Fruit fly (Drosophila melanogaster): Measurements from ENCODE around the gene ncm.

The ncm gene

DNA sequence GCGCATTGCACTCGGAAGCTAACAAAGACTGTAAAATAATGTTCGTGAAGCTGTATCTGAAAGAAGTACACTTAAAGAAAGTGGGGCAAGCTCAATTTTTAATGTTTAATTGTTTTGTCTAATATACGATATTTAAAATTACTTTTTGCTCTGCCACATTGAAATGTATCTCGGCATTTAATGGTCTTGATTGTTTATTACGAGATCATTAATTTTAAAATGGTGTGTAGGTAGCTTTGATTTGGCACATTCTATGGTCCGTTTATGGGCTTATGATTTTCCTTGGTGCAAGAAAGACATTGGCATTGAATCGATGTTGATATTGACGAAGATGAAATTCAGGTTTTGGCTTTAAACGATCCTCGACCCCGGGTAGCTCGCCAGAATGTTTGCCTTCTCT, 14.9 kb upstream of the ncm start:
- no peak for TF ChIP-seq CG13204 (GFP tag; optimal IDR thresholded peaks at IDR 0.05)
- no peak for TF ChIP-seq fd96Ca (GFP tag; IDR thresholded peaks at IDR 0.05)
- TF ChIP-seq Ets98B (GFP tag; IDR thresholded peaks at IDR 0.05), result 0 out of 2 replicates have a peak, but pooled peaks have one; percentile 15
- peak; percentile 84 for TF ChIP-seq CG17806 (tag; optimal IDR thresholded peaks at IDR 0.05)
- TF ChIP-seq CG12605 (GFP tag; IDR thresholded peaks at IDR 0.05), result 0 out of 2 replicates have a peak, but pooled peaks have one; percentile 12
- 0 out of 2 replicates have a peak, but pooled peaks have one; percentile 22 for TF ChIP-seq CG32121 (GFP tag; IDR thresholded peaks at IDR 0.05)
- TF ChIP-seq CG9948 (tag; optimal IDR thresholded peaks at IDR 0.05), result peak; percentile 72
- peak; percentile 67 for TF ChIP-seq CG15710 (tag; optimal IDR thresholded peaks at IDR 0.05)
- TF ChIP-seq EcR (GFP tag; optimal IDR thresholded peaks at IDR 0.05), result no peak
- peak; percentile 74 for TF ChIP-seq CG8159 (tag; optimal IDR thresholded peaks at IDR 0.05)
- peak; percentile 42 for TF ChIP-seq Pif1B (GFP tag; optimal IDR thresholded peaks at IDR 0.05)
- TF ChIP-seq rn (GFP tag; IDR thresholded peaks at IDR 0.05), result no peak
- TF ChIP-seq CG10348 (GFP tag; IDR thresholded peaks at IDR 0.05), result no peak
- TF ChIP-seq CG4496 (GFP tag; IDR thresholded peaks at IDR 0.05), result peak; percentile 64; the same call in 2 of the 3 replicates
- peak; percentile 86 for TF ChIP-seq CG14655 (GFP tag; optimal IDR thresholded peaks at IDR 0.05)
- TF ChIP-seq Pif1A (GFP tag; optimal IDR thresholded peaks at IDR 0.05), result peak; percentile 61
- peak; percentile 84 for TF ChIP-seq CG8301 (tag; optimal IDR thresholded peaks at IDR 0.05)
- TF ChIP-seq Snoo (tag; optimal IDR thresholded peaks at IDR 0.05), result peak; percentile 35
- TF ChIP-seq gl (tag; optimal IDR thresholded peaks at IDR 0.05), result peak; percentile 34
- TF ChIP-seq D1 (tag; optimal IDR thresholded peaks at IDR 0.05), result peak; percentile 40
- TF ChIP-seq CG34367 (tag; optimal IDR thresholded peaks at IDR 0.05), result peak; percentile 59

DNA sequence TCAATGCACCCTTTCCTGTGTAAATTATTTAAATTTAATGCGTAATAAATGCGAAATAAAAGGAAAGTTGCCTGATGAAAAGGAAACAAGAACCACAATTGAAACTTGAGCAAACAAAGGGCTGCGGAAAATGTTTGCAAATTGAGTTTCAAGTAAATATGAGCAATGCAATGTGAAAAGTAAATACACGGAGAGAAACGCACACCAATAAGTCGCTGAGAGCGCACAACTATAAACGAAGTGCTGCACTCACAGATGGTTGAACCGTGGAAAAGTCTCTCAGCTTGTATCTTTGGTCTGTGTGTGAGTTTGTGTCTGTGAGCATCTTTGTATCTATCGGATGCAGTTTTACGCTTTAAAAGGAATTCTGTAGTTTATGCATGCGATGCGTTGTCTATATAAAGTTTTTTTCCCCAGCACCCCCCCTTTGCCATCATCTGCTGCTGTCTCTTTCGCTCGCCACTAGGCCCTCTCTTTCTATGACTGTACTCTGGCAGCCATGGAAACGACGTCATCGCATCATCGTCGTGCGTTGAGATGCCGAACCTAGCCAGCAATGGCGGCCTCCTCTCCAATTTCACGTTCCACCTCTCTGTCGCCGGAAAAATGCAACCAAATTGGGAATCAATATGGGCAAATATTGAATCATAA, 11.1 kb upstream of the ncm start:
- TF ChIP-seq Snoo (tag; optimal IDR thresholded peaks at IDR 0.05) (peak; percentile 25), CG8301 (tag; optimal IDR thresholded peaks at IDR 0.05) (peak; percentile 2), CG13204 (GFP tag; optimal IDR thresholded peaks at IDR 0.05) (peak; percentile 52), CG32121 (GFP tag; IDR thresholded peaks at IDR 0.05) (peak; percentile 71), fd96Ca (GFP tag; IDR thresholded peaks at IDR 0.05) (peak; percentile 79), CG14655 (GFP tag; optimal IDR thresholded peaks at IDR 0.05) (peak; percentile 36), CG10348 (GFP tag; IDR thresholded peaks at IDR 0.05) (no peak), gl (tag; optimal IDR thresholded peaks at IDR 0.05) (peak; percentile 64), Pif1B (GFP tag; optimal IDR thresholded peaks at IDR 0.05) (peak; percentile 44), CG8159 (tag; optimal IDR thresholded peaks at IDR 0.05) (peak; percentile 35), Pif1A (GFP tag; optimal IDR thresholded peaks at IDR 0.05) (peak; percentile 52), CG15710 (tag; optimal IDR thresholded peaks at IDR 0.05) (peak; percentile 42), CG9948 (tag; optimal IDR thresholded peaks at IDR 0.05) (no peak), CG12605 (GFP tag; IDR thresholded peaks at IDR 0.05) (peak; percentile 40), EcR (GFP tag; optimal IDR thresholded peaks at IDR 0.05) (peak; percentile 90), Ets98B (GFP tag; IDR thresholded peaks at IDR 0.05) (peak; percentile 69), D1 (tag; optimal IDR thresholded peaks at IDR 0.05) (no peak), CG34367 (tag; optimal IDR thresholded peaks at IDR 0.05) (peak; percentile 46), CG17806 (tag; optimal IDR thresholded peaks at IDR 0.05) (peak; percentile 30), CG4496 (GFP tag; IDR thresholded peaks at IDR 0.05) (no peak; the same call in 1 of the 3 replicates), rn (GFP tag; IDR thresholded peaks at IDR 0.05) (no peak)

- TF ChIP-seq EcR (GFP tag; optimal IDR thresholded peaks at IDR 0.05) (peak; percentile 89), CG32121 (GFP tag; IDR thresholded peaks at IDR 0.05) (no peak), CG14655 (GFP tag; optimal IDR thresholded peaks at IDR 0.05) (no peak), CG13204 (GFP tag; optimal IDR thresholded peaks at IDR 0.05) (peak; percentile 57), CG4496 (GFP tag; IDR thresholded peaks at IDR 0.05) (0 out of 3 replicates have a peak, but pooled peaks have one; percentile 32)
These were observed 9.8 kb upstream of the ncm start for dm6 chr2L:18458527-18458926.

dm6 chr2L:18456932-18457583, 8.3 kb upstream of the ncm start:
- TF ChIP-seq fd96Ca (GFP tag; IDR thresholded peaks at IDR 0.05) (peak; percentile 73; the same call in 1 of the 3 replicates), rn (GFP tag; IDR thresholded peaks at IDR 0.05) (no peak), D1 (tag; optimal IDR thresholded peaks at IDR 0.05) (no peak), Ets98B (GFP tag; IDR thresholded peaks at IDR 0.05) (peak; percentile 55; the same call in 1 of the 2 replicates), CG13204 (GFP tag; optimal IDR thresholded peaks at IDR 0.05) (peak; percentile 63), EcR (GFP tag; optimal IDR thresholded peaks at IDR 0.05) (peak; percentile 95), CG34367 (tag; optimal IDR thresholded peaks at IDR 0.05) (peak; percentile 16), CG32121 (GFP tag; IDR thresholded peaks at IDR 0.05) (peak; percentile 42; the same call in 1 of the 2 replicates), Snoo (tag; optimal IDR thresholded peaks at IDR 0.05) (no peak), CG14655 (GFP tag; optimal IDR thresholded peaks at IDR 0.05) (peak; percentile 33), CG8159 (tag; optimal IDR thresholded peaks at IDR 0.05) (no peak), Pif1B (GFP tag; optimal IDR thresholded peaks at IDR 0.05) (peak; percentile 43), CG9948 (tag; optimal IDR thresholded peaks at IDR 0.05) (no peak), Pif1A (GFP tag; optimal IDR thresholded peaks at IDR 0.05) (peak; percentile 38), CG15710 (tag; optimal IDR thresholded peaks at IDR 0.05) (peak; percentile 42), CG12605 (GFP tag; IDR thresholded peaks at IDR 0.05) (peak; percentile 77), CG4496 (GFP tag; IDR thresholded peaks at IDR 0.05) (peak; percentile 56; the same call in 2 of the 3 replicates), CG17806 (tag; optimal IDR thresholded peaks at IDR 0.05) (no peak), CG8301 (tag; optimal IDR thresholded peaks at IDR 0.05) (peak; percentile 19), CG10348 (GFP tag; IDR thresholded peaks at IDR 0.05) (no peak), gl (tag; optimal IDR thresholded peaks at IDR 0.05) (peak; percentile 73)

Measured in whole organism, pupa.